Worm (Caenorhabditis elegans): ENCODE data around the gene unc-22.

Gene unc-22

DNA sequence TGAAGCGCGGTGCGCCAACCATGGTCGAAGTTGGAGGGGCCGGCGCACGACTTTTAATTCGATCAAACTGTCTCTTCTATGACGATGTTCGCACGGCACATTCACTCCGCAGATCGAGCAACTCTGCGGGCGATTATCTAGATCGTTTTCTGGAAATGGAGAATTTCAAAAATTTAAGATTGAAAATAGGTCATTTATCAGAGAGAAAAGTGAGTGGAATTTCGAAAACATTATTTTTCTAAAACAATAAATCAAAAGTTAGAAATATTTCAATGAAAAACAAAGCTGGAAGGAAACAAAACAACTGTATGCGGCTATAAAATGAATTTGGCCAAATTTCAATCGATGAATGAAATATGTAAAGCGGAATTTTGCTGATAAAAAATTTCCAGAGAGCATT, at the start of gene unc-22, which contains the start of gene ZK617.26:
Gene unc-22 (minus strand): TSS at position 149 of the 400 bp plus-strand sequence.
Gene ZK617.26 (minus strand): TSS at position 101 of the 400 bp plus-strand sequence.
- no peak for TF ChIP-seq unc-39 (tag; optimal IDR thresholded peaks at IDR 0.05)
- TF ChIP-seq ceh-16 (tag; optimal IDR thresholded peaks at IDR 0.05), result no peak
- no peak for TF ChIP-seq sem-4 (tag; optimal IDR thresholded peaks at IDR 0.05)
- no peak for TF ChIP-seq nhr-77 (tag; optimal IDR thresholded peaks at IDR 0.05)
- no peak for TF ChIP-seq unc-62 (GFP tag; optimal IDR thresholded peaks at IDR 0.05)
- TF ChIP-seq lsy-2 (tag; optimal IDR thresholded peaks at IDR 0.05), result no peak
- no peak for TF ChIP-seq crh-2 (tag; optimal IDR thresholded peaks at IDR 0.05)
- TF ChIP-seq R02D3.7 (tag; optimal IDR thresholded peaks at IDR 0.05), result no peak
- TF ChIP-seq ZK546.5 (tag; optimal IDR thresholded peaks at IDR 0.05), result no peak
- TF ChIP-seq ztf-11 (tag; optimal IDR thresholded peaks at IDR 0.05), result no peak
- no peak for TF ChIP-seq elt-1 (tag; optimal IDR thresholded peaks at IDR 0.05)
- TF ChIP-seq nhr-237 (tag; optimal IDR thresholded peaks at IDR 0.05), result no peak
- TF ChIP-seq F13H6.1 (tag; optimal IDR thresholded peaks at IDR 0.05), result no peak

DNA sequence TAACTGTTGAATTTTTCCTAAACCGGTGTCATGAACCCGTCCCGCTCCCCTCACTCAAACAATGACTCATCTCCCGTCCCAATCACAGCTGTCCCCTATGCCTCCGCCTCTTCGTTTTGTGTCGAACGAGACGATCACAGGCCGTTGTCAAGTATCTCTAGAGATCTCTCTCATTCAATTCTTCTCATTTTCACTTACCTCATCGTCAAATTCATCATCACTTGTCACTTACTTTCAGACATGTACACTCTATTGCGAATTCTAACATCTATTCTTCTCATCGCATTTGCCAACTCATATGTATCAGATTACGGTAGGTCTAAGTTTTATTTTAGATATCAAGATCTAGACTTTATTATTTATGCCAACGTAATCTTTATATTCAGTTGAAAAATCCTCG, 46.7 kb upstream of the unc-22 start, which contains the start of gene K08E4.3:
Gene K08E4.3 (plus strand): TSS at position 235 of the 400 bp plus-strand sequence.
- TF ChIP-seq ztf-4 (tag; optimal IDR thresholded peaks at IDR 0.05), result no peak
- peak; percentile 30 for TF ChIP-seq nhr-129 (tag; optimal IDR thresholded peaks at IDR 0.05)

DNA sequence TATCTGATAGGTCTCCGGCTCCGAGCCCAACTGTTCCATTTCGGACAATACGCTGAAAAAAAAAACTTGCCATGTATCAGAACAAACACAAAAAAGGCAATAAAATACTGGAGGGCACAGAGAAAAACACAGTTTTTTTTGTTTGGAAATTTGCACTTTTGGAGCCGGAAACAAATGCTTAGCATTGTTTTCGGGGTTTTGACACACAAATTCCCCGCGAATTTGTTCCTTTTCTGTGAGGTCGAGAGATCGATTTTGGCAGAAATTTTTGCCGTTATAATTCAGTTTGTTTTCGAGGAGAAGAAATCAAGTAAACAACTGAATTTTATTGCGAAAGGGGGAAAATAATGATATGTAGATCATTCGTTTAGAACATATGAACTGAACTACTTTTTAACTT, 45.8 kb upstream of the unc-22 start, which contains the start of gene K08E4.2:
Gene K08E4.2 (minus strand): TSS at position 54 of the 400 bp plus-strand sequence.
- TF ChIP-seq unc-55 (GFP tag; optimal IDR thresholded peaks at IDR 0.05) (no peak), unc-62 (GFP tag; optimal IDR thresholded peaks at IDR 0.05) (no peak)

DNA sequence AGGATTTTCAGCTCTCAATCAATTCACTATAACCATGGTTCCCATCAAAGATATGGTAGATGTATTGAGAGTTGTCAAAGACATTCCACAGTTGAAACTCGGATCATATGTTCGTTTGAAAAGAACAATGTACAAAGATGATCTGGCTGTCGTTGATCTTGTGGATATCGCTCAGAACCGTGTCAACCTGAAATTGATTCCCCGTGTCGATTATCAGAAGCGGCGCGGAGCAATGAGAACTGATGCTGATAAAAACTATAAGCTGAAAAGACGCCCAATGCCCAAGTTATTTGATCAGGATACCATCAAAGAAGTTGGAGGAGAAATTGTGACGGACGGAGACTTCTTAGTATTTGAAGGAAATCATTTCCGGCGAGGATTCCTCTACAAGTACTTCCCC, 41.7 kb upstream of the unc-22 start:
- TF ChIP-seq unc-62 (GFP tag; optimal IDR thresholded peaks at IDR 0.05) (no peak), nhr-25 (tag; optimal IDR thresholded peaks at IDR 0.05) (no peak), ZK546.5 (tag; optimal IDR thresholded peaks at IDR 0.05) (no peak), nhr-77 (tag; optimal IDR thresholded peaks at IDR 0.05) (no peak), nhr-12 (tag; optimal IDR thresholded peaks at IDR 0.05) (no peak)

DNA sequence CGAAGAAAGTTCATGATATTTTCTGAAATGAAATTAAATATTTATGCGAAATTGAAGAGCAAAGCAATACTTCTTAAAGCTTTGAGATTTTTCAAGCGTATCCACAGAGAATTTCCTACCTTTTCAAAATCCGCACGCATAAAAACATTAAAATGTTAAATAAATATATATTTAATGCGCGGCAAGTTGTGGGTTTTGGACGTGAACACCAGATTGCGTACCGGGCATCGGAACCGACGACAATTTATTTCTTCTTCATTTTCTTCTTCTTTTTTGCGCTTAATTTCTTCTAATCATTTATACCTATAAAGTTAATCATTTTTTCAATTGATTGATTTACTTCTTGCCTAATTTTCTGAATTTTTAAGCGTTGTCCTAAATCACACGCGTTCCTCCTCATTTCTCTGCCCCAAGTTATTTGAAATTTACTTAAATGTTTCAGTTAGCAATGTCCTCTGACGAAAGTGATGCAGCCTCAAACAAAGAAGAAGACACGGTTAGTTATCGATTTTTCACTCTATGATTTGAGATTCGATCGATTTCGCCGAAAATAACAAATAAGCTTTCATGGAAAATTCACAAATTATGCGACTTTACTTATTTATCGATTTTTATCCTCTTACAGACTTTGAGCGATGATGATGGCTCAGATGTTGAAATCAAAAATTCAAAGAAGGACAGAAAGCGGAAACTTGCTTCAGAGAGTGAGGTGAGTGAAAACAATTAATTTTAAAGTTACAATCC, 40.4 kb upstream of the unc-22 start, which contains the start of the genes bre-5 and spt-5:
Gene bre-5 (minus strand): TSS at position 167 of the 744 bp plus-strand sequence.
Gene spt-5 (plus strand): TSS at position 443 of the 744 bp plus-strand sequence.
- TF ChIP-seq ztf-4 (tag; optimal IDR thresholded peaks at IDR 0.05), result no peak
- no peak for TF ChIP-seq ztf-11 (tag; optimal IDR thresholded peaks at IDR 0.05)
- peak; percentile 7 for TF ChIP-seq nhr-129 (tag; optimal IDR thresholded peaks at IDR 0.05)
- no peak for TF ChIP-seq unc-55 (GFP tag; optimal IDR thresholded peaks at IDR 0.05)
- TF ChIP-seq gmeb-1 (tag; optimal IDR thresholded peaks at IDR 0.05), result peak; percentile 17
- TF ChIP-seq ztf-1 (GFP tag; conservative IDR thresholded peaks at IDR 0.05), result no peak
- TF ChIP-seq lin-11 (tag; optimal IDR thresholded peaks at IDR 0.05), result no peak
- TF ChIP-seq lsy-2 (tag; optimal IDR thresholded peaks at IDR 0.05), result peak in 1 of 2 experiments; percentile 61
- no peak for TF ChIP-seq fos-1 (tag; optimal IDR thresholded peaks at IDR 0.05)
- TF ChIP-seq unc-39 (tag; optimal IDR thresholded peaks at IDR 0.05), result no peak
- no peak for TF ChIP-seq dmd-4 (tag; optimal IDR thresholded peaks at IDR 0.05)
- no peak for TF ChIP-seq zag-1 (tag; optimal IDR thresholded peaks at IDR 0.05)
- TF ChIP-seq sem-4 (tag; optimal IDR thresholded peaks at IDR 0.05), result no peak
- no peak for TF ChIP-seq elt-1 (tag; optimal IDR thresholded peaks at IDR 0.05)

DNA sequence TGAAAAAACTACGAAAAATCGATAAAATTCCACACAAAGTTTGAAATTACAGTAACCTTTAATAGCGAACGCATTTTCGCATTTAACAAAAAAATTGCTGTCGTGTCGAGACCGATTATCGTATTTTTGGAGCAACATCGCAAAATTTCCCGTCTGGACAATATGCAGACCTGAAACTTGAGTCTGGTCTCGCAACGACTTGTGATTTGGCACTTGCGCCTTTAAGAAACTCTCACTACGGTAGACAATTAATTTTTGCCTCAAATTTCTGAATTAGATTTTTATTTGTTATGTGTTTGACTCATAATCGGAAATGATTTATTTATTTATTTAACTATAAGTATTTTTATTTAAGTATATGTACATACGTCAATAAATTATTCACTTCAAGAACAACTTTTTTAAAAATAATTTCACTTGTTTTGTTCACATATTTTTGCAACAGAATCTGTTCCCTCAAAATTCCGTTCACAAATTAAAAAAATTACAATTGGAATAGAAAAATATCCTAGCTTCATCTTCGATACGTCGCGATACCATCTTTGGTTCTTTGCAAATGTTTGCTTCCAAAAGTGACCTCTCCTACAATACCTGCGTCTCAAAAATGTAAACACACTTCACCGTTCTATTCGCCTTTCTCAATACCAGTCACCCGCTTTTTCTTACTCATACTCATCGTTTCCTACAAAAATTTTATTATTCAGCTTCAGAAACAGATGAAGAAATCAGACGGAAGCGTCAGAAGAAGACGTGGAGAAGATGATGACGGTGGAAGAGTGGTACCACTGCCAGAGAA, 36.9 kb upstream of the unc-22 start, which contains the start of gene T12G3.4:
Gene T12G3.4 (plus strand): TSS at position 705 of the 796 bp plus-strand sequence.
- TF ChIP-seq lin-11 (tag; optimal IDR thresholded peaks at IDR 0.05) (no peak), fos-1 (tag; optimal IDR thresholded peaks at IDR 0.05) (peak; percentile 1), nhr-21 (tag; optimal IDR thresholded peaks at IDR 0.05) (no peak), nhr-129 (tag; optimal IDR thresholded peaks at IDR 0.05) (peak; percentile 2)
